Fruit fly (Drosophila melanogaster): ENCODE data around the gene CG42717.
A peak's percentile ranks its signal among the peaks of the same experiment; 100 is the strongest.

The CG42717 gene

DNA sequence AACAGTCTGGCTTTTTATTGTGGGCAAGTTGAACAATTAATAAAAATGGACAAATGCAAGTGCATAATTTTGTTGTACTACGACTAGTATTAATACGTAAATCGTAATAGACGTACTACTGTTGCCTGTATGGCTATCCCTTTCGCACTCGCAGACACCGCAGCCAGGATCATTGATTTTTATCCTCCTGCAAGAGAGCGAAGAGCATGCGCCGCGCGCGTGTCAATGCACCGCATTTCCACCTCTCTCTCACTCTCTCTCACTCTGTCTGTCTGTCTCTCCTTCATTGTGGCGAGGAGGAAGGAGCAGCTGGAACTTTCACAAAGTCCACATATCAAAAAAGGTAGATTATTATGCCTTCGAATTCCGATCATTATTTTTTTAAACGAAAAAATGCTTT, 14.1 kb upstream of the CG42717 start:
- TF ChIP-seq CG17801 (GFP tag; optimal IDR thresholded peaks at IDR 0.05; ENCODE audit: partially characterized antibody) = no peak

DNA sequence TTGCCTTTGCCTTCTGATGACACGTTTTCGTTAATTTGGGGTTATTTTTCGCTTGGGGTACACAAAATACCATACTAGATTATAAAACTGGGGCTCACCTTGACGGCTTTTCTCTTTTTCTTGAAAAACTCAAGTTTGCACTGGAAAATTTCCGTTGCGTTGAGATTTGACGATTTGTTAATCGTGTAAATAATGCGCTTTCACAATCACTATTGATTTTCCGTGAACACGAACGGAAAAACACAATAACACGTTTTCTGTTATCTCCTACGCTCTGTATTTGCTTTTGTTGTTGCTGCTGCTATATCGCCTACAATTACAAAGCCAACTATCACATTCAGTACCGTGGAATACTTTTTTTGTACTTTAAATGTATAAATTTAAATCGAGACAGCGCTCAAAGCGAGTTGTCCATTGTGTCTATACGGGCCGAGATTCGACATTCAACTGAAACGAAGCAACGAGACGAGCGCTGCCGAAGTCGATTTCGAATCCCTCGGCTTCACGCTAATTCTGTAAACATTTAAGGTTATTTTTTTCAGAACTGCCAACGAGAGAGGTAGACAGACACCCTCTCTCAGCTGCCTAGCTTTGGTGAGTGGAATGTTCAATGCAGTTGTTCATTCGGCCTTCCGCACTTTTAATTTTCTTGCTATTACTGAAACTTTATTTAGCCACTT, 13.5 kb upstream of the CG42717 start:
- peak; percentile 61 for TF ChIP-seq CG17801 (GFP tag; optimal IDR thresholded peaks at IDR 0.05; ENCODE audit: partially characterized antibody)

DNA sequence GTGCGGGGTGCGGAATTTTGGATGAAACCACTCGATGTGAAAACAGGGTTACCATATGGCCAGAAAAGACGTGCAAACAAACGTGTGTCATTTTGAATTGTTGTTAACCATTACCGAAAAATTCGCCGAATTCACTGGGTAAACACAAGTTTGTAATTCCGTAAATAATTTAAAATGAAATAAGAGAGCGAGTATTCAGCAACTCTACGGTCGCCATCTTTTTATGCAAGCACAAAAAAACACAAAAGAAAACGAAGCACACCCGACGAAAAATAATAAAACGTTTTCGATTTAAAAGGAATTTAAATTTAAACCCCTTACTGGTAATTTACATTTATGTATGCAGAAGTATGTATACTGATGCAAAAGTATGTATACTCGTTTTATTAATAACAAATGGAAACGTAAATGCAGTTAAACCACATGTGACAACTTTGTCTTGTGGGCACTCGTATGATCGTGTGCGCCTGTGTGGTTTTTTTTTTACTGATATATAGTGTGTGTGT, 12.9 kb upstream of the CG42717 start:
- TF ChIP-seq CG17801 (GFP tag; optimal IDR thresholded peaks at IDR 0.05; ENCODE audit: partially characterized antibody) = peak; percentile 97

dm6 chr3L:16045083-16045830, 12.3 kb upstream of the CG42717 start:
- TF ChIP-seq CG17801 (GFP tag; optimal IDR thresholded peaks at IDR 0.05; ENCODE audit: partially characterized antibody) = no peak

dm6 chr3L:16043782-16044352, 10.9 kb upstream of the CG42717 start:
- TF ChIP-seq CG17801 (GFP tag; optimal IDR thresholded peaks at IDR 0.05; ENCODE audit: partially characterized antibody) = no peak

- peak; percentile 20 for TF ChIP-seq CG17801 (GFP tag; optimal IDR thresholded peaks at IDR 0.05; ENCODE audit: partially characterized antibody)
These were observed 10.2 kb upstream of the CG42717 start for dm6 chr3L:16043045-16043781.

DNA sequence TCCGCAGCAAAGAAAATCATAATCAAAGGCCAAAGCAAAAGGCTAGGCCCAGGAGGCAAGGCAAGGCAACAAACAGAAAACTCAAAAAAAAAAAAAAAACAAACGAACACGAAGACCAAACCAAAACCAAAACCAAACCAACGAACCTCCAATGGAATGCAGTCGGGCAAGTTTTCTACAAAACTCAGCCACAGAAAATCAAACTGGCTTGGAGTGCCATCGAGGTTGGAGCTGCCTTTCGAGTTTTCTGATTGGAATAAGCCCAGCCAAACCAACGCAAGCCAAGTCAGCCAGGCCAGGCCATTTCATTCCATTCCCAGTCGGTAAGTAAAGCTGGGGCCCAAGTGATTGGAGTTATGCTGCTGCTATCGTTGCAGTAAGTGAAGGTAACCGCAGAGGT, 9.7 kb upstream of the CG42717 start:
- TF ChIP-seq CG17801 (GFP tag; optimal IDR thresholded peaks at IDR 0.05; ENCODE audit: partially characterized antibody) = no peak

- TF ChIP-seq CG17801 (GFP tag; optimal IDR thresholded peaks at IDR 0.05; ENCODE audit: partially characterized antibody) = no peak
These were observed 9.0 kb upstream of the CG42717 start for dm6 chr3L:16042080-16042344.

DNA sequence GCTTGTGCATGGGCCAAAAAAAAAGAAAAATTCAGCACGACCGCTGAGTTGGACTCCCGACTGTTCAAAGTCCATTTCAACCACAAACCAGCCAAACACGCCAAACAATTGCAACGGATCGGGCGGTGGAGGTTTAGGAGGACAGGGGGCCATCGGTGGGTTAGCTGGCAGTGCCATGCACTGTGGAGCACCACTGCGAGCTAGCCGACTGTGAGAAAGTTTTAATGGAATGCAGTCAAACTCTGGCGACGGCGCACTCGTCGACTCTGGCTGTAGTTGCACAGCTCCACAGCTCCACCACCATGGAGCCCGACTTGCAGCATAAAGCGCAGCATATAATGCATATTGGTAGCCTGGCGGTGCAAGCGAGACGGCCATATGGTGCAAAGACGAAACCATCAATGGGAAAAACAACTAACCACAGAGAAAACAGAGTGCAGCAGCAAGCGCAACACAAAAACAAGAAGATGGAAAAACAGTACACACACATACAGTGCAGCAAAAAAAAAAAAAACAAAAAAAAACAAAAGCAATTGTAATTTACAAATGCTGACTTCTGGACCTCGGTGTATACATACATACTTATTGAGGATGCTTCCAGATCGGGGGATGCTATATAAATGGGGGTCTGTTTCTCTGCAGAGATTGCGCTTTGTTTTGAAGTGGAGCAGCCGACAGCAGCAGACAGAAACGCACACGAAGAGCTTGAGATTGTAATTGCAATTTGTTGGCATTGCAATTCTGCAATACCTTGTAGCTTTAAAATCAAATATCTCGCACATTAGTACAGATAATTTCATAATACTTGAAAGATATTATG, 8.5 kb upstream of the CG42717 start:
- no peak for TF ChIP-seq CG17801 (GFP tag; optimal IDR thresholded peaks at IDR 0.05; ENCODE audit: partially characterized antibody)

dm6 chr3L:16040389-16040788, 7.4 kb upstream of the CG42717 start:
- TF ChIP-seq CG17801 (GFP tag; optimal IDR thresholded peaks at IDR 0.05; ENCODE audit: partially characterized antibody) = no peak

- no peak for TF ChIP-seq CG17801 (GFP tag; optimal IDR thresholded peaks at IDR 0.05; ENCODE audit: partially characterized antibody)
These were observed 6.1 kb upstream of the CG42717 start for dm6 chr3L:16039063-16039462.

DNA sequence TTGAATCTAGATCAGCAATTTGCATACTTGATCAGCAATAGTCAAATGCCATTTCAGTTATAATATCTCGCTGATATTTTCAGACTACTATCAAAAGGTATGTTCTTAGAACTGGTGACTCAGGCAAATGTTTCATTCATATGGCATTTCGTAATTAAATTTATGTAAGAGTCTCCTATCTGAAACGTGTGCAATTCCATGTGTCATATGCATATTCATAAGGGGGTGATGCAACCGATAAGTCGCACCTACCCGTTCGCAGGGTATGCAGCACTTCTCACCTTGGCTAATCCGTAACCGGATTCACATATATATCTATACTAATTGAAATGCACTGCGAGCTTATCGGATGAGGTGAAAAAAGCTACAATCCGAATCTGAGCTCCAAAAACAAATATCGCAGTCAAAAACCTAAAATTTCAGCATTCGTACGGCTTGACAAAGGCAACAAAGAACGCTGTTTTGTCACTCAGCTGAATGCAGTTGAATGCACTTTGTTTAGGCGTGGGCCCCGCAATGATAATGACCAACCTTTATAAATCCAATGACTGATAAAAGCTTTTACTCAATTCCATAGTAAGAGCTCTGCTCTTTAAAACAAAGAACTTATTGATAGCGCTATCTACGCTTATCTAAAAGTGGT, 4.8 kb upstream of the CG42717 start:
- peak; percentile 18 for TF ChIP-seq CG17801 (GFP tag; optimal IDR thresholded peaks at IDR 0.05; ENCODE audit: partially characterized antibody)

dm6 chr3L:16037048-16037477, 4.1 kb upstream of the CG42717 start:
- TF ChIP-seq CG17801 (GFP tag; optimal IDR thresholded peaks at IDR 0.05; ENCODE audit: partially characterized antibody) = peak; percentile 55

DNA sequence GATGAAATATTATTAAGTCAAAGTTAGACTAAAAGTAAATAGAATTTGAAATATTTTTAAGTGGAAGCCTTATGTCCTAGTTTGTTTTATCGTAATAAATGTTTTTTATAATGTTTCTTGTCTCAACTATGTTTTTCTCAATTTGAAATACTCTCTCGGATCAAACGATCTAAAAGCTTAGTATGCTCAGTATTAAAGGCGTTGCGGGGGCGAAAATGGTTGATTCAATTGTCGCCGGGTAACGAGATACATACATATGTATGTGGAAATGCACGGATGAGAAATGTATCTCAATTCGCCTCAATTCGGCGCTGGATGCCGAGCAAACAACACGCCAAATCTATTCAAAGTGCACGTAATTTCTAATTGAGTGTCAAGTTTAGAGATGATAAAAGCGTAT, 2.2 kb upstream of the CG42717 start, which contains the start of gene CG5895:
TSS of gene CG5895 (plus strand) at position 301 of the 400 bp plus-strand sequence.
- TF ChIP-seq CG17801 (GFP tag; optimal IDR thresholded peaks at IDR 0.05; ENCODE audit: partially characterized antibody) = no peak
